Worm (Caenorhabditis elegans): ENCODE measurements around the gene C17H12.2.
A peak's percentile ranks its signal among the peaks of the same experiment; 100 is the strongest.

ce11 chrIV:6770407-6770883 lies 19.8 kb downstream of the C17H12.2 start, which contains the start of gene anat-1:
- TF ChIP-seq zfp-2 (tag; optimal IDR thresholded peaks at IDR 0.05) (no peak), Y48G9A.11 (GFP tag; IDR thresholded peaks at IDR 0.05) (no peak), snpc-1.2 (GFP tag; IDR thresholded peaks at IDR 0.05) (no peak), F26F4.8 (GFP tag; conservative IDR thresholded peaks at IDR 0.05) (no peak), pqm-1 (tag; optimal IDR thresholded peaks at IDR 0.05) (peak; percentile 73)
